Fruit fly (Drosophila melanogaster): Measurements from ENCODE around the gene CG31036.

Gene CG31036

dm6 chr3R:29876733-29877193 is 31.1 kb upstream of the CG31036 start, which contains the start of gene CG31038 (continued):
- TF ChIP-seq CG17612 (GFP tag; IDR thresholded peaks at IDR 0.05): no peak
- TF ChIP-seq MESR4 (GFP tag; optimal IDR thresholded peaks at IDR 0.05): peak; percentile 15
- TF ChIP-seq CG5180 (GFP tag; optimal IDR thresholded peaks at IDR 0.05): peak; percentile 23
- no peak for TF ChIP-seq ab (GFP tag; optimal IDR thresholded peaks at IDR 0.05)
- no peak for TF ChIP-seq CG11398 (GFP tag; optimal IDR thresholded peaks at IDR 0.05)
- TF ChIP-seq CG30431 (GFP tag; optimal IDR thresholded peaks at IDR 0.05): no peak
- TF ChIP-seq CG4820 (GFP tag; optimal IDR thresholded peaks at IDR 0.05): no peak
- TF ChIP-seq gsb (GFP tag; IDR thresholded peaks at IDR 0.05): no peak
- no peak for TF ChIP-seq CG2889 (GFP tag; IDR thresholded peaks at IDR 0.05)
- TF ChIP-seq onecut (GFP tag; IDR thresholded peaks at IDR 0.05): no peak; the same call in 1 of the 2 replicates
- no peak for TF ChIP-seq B-H2 (GFP tag; optimal IDR thresholded peaks at IDR 0.05)
- peak; percentile 85 for TF ChIP-seq CG15479 (GFP tag; optimal IDR thresholded peaks at IDR 0.05)
- no peak for TF ChIP-seq al (GFP tag; IDR thresholded peaks at IDR 0.05)
- TF ChIP-seq zf30C (GFP tag; optimal IDR thresholded peaks at IDR 0.05): no peak
- TF ChIP-seq ewg (GFP tag; optimal IDR thresholded peaks at IDR 0.05): no peak
- TF ChIP-seq maf-S (GFP tag; optimal IDR thresholded peaks at IDR 0.05): no peak
- no peak for TF ChIP-seq Hr3 (GFP tag; optimal IDR thresholded peaks at IDR 0.05)
- no peak for TF ChIP-seq CG4854 (GFP tag; optimal IDR thresholded peaks at IDR 0.05)
- no peak for TF ChIP-seq ash1 (GFP tag; optimal IDR thresholded peaks at IDR 0.05)
- no peak for TF ChIP-seq wdn (GFP tag; IDR thresholded peaks at IDR 0.05)
- peak; percentile 59; the same call in 1 of the 2 replicates for TF ChIP-seq rib (GFP tag; IDR thresholded peaks at IDR 0.05)
- TF ChIP-seq Hr51 (GFP tag; optimal IDR thresholded peaks at IDR 0.05): peak in 1 of 2 experiments; percentile 25
- TF ChIP-seq tna (GFP tag; IDR thresholded peaks at IDR 0.05; ENCODE audit: partially characterized antibody): peak; percentile 50; the same call in 1 of the 2 replicates
- TF ChIP-seq Stat92E (GFP tag; optimal IDR thresholded peaks at IDR 0.05): peak in 1 of 3 experiments; percentile 32
- peak; percentile 29 for TF ChIP-seq Asciz (GFP tag; optimal IDR thresholded peaks at IDR 0.05)
- TF ChIP-seq CG6654 (GFP tag; optimal IDR thresholded peaks at IDR 0.05): no peak
- no peak for TF ChIP-seq CG2875 (GFP tag; optimal IDR thresholded peaks at IDR 0.05)
- TF ChIP-seq Antp (GFP tag; optimal IDR thresholded peaks at IDR 0.05): no peak
- TF ChIP-seq CG13624 (GFP tag; optimal IDR thresholded peaks at IDR 0.05): no peak
- TF ChIP-seq Rfx (GFP tag; IDR thresholded peaks at IDR 0.05): no peak; the same call in 1 of the 2 replicates
- TF ChIP-seq run (tag; optimal IDR thresholded peaks at IDR 0.05): no peak
- TF ChIP-seq ara (GFP tag; IDR thresholded peaks at IDR 0.05): peak; percentile 61; the same call in 1 of the 2 replicates
- no peak for TF ChIP-seq CG9609 (GFP tag; optimal IDR thresholded peaks at IDR 0.05)
- no peak for TF ChIP-seq CG8290 (GFP tag; optimal IDR thresholded peaks at IDR 0.05)
- no peak for TF ChIP-seq CG8290 (tag; optimal IDR thresholded peaks at IDR 0.05)
- no peak for TF ChIP-seq Hmx (GFP tag; optimal IDR thresholded peaks at IDR 0.05)
- no peak for TF ChIP-seq tgo (GFP tag; IDR thresholded peaks at IDR 0.05)
- peak; percentile 67 for TF ChIP-seq yki (optimal IDR thresholded peaks at IDR 0.05)
- TF ChIP-seq Mad (GFP tag; optimal IDR thresholded peaks at IDR 0.05): no peak
- TF ChIP-seq CG4282 (GFP tag; optimal IDR thresholded peaks at IDR 0.05): no peak
- no peak for TF ChIP-seq CG9215 (GFP tag; IDR thresholded peaks at IDR 0.05)
- no peak for TF ChIP-seq ATbp (GFP tag; optimal IDR thresholded peaks at IDR 0.05)
- no peak for TF ChIP-seq fd3F (GFP tag; optimal IDR thresholded peaks at IDR 0.05)
- TF ChIP-seq fu2 (GFP tag; optimal IDR thresholded peaks at IDR 0.05): no peak
- TF ChIP-seq CG30403 (GFP tag; optimal IDR thresholded peaks at IDR 0.05): peak; percentile 7
- TF ChIP-seq Lim3 (GFP tag; IDR thresholded peaks at IDR 0.05): no peak
- TF ChIP-seq CG1603 (tag; optimal IDR thresholded peaks at IDR 0.05): peak; percentile 14
- TF ChIP-seq Ravus (GFP tag; IDR thresholded peaks at IDR 0.05): no peak
- TF ChIP-seq Bdp1 (GFP tag; optimal IDR thresholded peaks at IDR 0.05): no peak
- TF ChIP-seq CG10462 (GFP tag; optimal IDR thresholded peaks at IDR 0.05): no peak
- TF ChIP-seq az2 (GFP tag; optimal IDR thresholded peaks at IDR 0.05): no peak
- TF ChIP-seq Fer2 (tag; optimal IDR thresholded peaks at IDR 0.05): no peak
